Worm (Caenorhabditis elegans): ENCODE data around the gene Y41G9A.5.

Gene Y41G9A.5

ce11 chrX:2996976-2997399 lies 50.5 kb downstream of the Y41G9A.5 start (continued):
- TF ChIP-seq madf-9 (GFP tag; conservative IDR thresholded peaks at IDR 0.05) (peak; percentile 97), daf-19 (GFP tag; conservative IDR thresholded peaks at IDR 0.05) (no peak), dmd-8 (GFP tag; IDR thresholded peaks at IDR 0.05) (peak; percentile 87), snpc-4 (tag; optimal IDR thresholded peaks at IDR 0.05) (peak; percentile 15), ces-1 (GFP tag; optimal IDR thresholded peaks at IDR 0.05) (peak; percentile 97), egl-27 (tag; optimal IDR thresholded peaks at IDR 0.05) (peak; percentile 100), F26F4.8 (GFP tag; conservative IDR thresholded peaks at IDR 0.05) (0 out of 2 replicates have a peak, but pooled peaks have one; percentile 32), lin-29 (GFP tag; IDR thresholded peaks at IDR 0.05) (peak; percentile 95), cey-2 (tag; optimal IDR thresholded peaks at IDR 0.05; ENCODE audit: borderline replicate concordance, insufficient read depth) (peak; percentile 59), hlh-30 (tag; optimal IDR thresholded peaks at IDR 0.05; ENCODE audit: insufficient read depth) (peak; percentile 95), vab-7 (GFP tag; IDR thresholded peaks at IDR 0.05) (peak; percentile 94), dpl-1 (GFP tag; optimal IDR thresholded peaks at IDR 0.05) (peak; percentile 72)
